Worm (Caenorhabditis elegans): Measurements from ENCODE around the gene nmy-1.
"Not testable (repeated sequence)": the region's sequence is repeated elsewhere in the genome, so short reads cannot be mapped to it uniquely, and the experiment has no call there.

nmy-1 gene

DNA sequence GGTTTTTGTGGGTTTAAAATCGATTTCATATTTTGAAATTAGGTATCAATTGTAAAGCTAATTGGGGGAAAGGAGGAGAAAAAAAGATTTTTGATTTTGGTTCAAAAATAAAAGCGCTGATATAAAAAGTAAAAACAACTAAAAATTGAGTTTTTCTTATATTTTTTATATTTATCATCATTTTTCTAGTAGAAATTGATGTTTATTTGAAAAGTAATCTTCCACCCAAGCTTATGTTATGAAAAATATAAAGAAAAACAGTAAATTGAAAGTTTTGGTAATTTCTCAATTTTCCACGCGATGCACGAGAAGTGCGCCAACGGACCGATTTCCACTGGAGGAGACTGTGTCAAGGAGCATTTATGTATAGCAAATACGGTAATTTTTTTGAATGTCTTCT is 15.1 kb upstream of the nmy-1 start, which contains the start of gene B0410.1:
Gene B0410.1 (plus strand): TSS at position 301 of the 400 bp plus-strand sequence.
- TF ChIP-seq B0310.2 (tag; optimal IDR thresholded peaks at IDR 0.05); ets-7 (tag; optimal IDR thresholded peaks at IDR 0.05); flt-1 (GFP tag; IDR thresholded peaks at IDR 0.05): not testable (repeated sequence)

DNA sequence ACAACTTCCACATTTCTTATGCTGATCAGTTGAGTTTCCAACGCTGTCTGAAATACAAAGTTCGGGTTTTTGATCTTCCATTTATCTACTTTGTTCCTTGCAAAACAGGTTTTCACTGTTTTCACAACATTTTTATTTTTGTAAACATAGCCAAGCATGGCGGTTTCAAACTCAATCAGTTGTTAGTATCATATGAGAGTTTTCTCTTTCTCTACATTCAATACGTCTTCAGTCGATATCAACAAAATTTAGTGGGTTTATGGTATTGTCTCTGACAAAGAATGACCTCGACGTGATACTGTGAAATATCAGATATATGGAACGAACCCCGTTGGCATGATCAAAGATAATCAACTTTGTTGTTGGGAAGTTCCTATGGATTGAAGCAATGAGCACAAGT is 13.7 kb upstream of the nmy-1 start:
- no peak for TF ChIP-seq F13C5.2 (tag; optimal IDR thresholded peaks at IDR 0.05)
- TF ChIP-seq scrt-1 (GFP tag; IDR thresholded peaks at IDR 0.05), result no peak
- TF ChIP-seq tbx-11 (GFP tag; IDR thresholded peaks at IDR 0.05), result no peak
- no peak for TF ChIP-seq tbx-37 (GFP tag; conservative IDR thresholded peaks at IDR 0.05)
- no peak for TF ChIP-seq aly-1 (tag; optimal IDR thresholded peaks at IDR 0.05)
- TF ChIP-seq ama-1 (optimal IDR thresholded peaks at IDR 0.05), result no peak
- TF ChIP-seq hmbx-1 (tag; optimal IDR thresholded peaks at IDR 0.05), result no peak
- TF ChIP-seq tra-4 (tag; optimal IDR thresholded peaks at IDR 0.05), result no peak
- TF ChIP-seq B0310.2 (tag; optimal IDR thresholded peaks at IDR 0.05), result no peak
- TF ChIP-seq ceh-13 (GFP tag; optimal IDR thresholded peaks at IDR 0.05), result no peak
- no peak for TF ChIP-seq sea-1 (GFP tag; conservative IDR thresholded peaks at IDR 0.05)

ce11 chrX:2898256-2898655 is 11.1 kb upstream of the nmy-1 start, which contains the start of gene F52B10.3:
TSS of gene F52B10.3 (minus strand) at chrX:2898356.
- TF ChIP-seq hmbx-1 (tag; optimal IDR thresholded peaks at IDR 0.05) (no peak), scrt-1 (GFP tag; IDR thresholded peaks at IDR 0.05) (no peak), flt-1 (GFP tag; IDR thresholded peaks at IDR 0.05) (no peak), ceh-36 (tag; optimal IDR thresholded peaks at IDR 0.05) (no peak), hmg-4 (GFP tag; optimal IDR thresholded peaks at IDR 0.05) (no peak), B0310.2 (tag; optimal IDR thresholded peaks at IDR 0.05) (no peak), hnd-1 (tag; optimal IDR thresholded peaks at IDR 0.05) (no peak), tbx-37 (GFP tag; conservative IDR thresholded peaks at IDR 0.05) (no peak)

DNA sequence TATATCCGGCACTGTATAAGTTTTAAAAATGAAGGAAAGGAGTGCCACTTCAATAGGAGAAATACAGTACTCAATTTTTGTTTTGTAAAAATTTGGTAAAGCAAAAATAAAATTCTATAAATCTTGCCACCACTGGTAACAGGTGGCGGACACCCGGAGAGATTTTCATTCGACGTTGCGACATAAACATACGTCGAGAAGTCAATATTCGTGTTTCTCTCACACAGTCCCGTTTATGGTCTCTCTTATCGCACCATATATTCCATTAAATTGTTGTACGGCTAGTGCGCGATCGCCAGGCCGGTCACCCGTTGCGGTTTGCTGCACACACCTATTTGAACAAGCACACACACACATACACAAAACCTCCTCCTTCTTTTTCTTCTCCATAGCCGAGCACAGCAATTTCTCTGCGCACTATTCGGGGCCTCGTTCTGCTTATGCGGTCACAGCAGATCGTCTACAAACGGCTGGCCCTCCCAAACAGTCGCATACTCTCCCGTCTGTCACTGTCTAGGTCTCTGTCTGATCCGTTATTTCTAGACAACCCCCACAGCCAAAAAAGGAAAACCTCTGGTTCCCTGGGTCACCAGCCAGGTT is 8.3 kb upstream of the nmy-1 start:
- peak; percentile 19 for TF ChIP-seq F13C5.2 (tag; optimal IDR thresholded peaks at IDR 0.05)
- peak; percentile 80 for TF ChIP-seq hmg-4 (GFP tag; optimal IDR thresholded peaks at IDR 0.05)
- TF ChIP-seq flt-1 (GFP tag; IDR thresholded peaks at IDR 0.05), result 0 out of 2 replicates have a peak, but pooled peaks have one; percentile 25
- TF ChIP-seq hnd-1 (tag; optimal IDR thresholded peaks at IDR 0.05), result no peak

- TF ChIP-seq ceh-36 (tag; optimal IDR thresholded peaks at IDR 0.05), result no peak
- TF ChIP-seq aly-1 (tag; optimal IDR thresholded peaks at IDR 0.05), result no peak
- no peak for TF ChIP-seq flt-1 (GFP tag; IDR thresholded peaks at IDR 0.05)
Measured at ce11 chrX:2902854-2903253, 6.5 kb upstream of the nmy-1 start.

DNA sequence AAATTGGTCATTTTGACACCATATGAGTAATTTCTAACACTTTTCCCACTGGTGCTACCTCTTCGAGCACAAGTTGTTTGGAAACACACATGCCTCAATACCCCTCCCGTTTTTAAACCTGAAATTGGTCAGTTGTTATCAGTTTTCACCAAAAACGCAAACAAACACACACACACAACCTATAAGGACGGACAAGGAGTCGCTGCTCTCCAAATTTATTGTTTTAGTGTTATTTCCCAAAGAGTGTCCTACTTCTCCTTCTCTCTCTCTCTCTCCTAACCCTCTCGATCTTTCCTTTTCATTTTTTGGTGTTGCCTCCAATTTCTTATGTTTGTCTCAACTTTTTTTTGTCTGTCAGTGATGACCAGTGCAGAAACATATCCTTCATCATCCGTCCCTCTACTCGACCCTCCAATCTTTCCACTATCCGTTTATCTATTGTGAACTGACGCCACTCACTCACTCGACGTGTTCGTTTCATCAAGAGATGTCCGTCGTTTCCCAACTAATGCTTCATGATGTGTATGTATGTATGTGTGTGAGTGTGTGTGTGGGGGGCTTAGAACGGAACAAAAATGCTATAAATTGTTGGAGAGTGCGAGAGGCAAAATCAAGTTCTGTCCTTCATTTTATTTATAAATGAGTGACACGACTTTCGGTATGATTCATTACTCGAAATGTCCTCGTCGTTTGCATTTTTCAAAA is 5.5 kb upstream of the nmy-1 start:
- TF ChIP-seq scrt-1 (GFP tag; IDR thresholded peaks at IDR 0.05) (no peak), B0310.2 (tag; optimal IDR thresholded peaks at IDR 0.05) (no peak), ama-1 (optimal IDR thresholded peaks at IDR 0.05) (no peak), hnd-1 (tag; optimal IDR thresholded peaks at IDR 0.05) (no peak), hmbx-1 (tag; optimal IDR thresholded peaks at IDR 0.05) (no peak), flt-1 (GFP tag; IDR thresholded peaks at IDR 0.05) (no peak), F13C5.2 (tag; optimal IDR thresholded peaks at IDR 0.05) (no peak), aly-1 (tag; optimal IDR thresholded peaks at IDR 0.05) (no peak), hmg-4 (GFP tag; optimal IDR thresholded peaks at IDR 0.05) (no peak), ceh-13 (GFP tag; optimal IDR thresholded peaks at IDR 0.05) (no peak), pes-1 (GFP tag; IDR thresholded peaks at IDR 0.05) (no peak), tbx-37 (GFP tag; conservative IDR thresholded peaks at IDR 0.05) (no peak), sea-1 (GFP tag; conservative IDR thresholded peaks at IDR 0.05) (no peak), ets-7 (tag; optimal IDR thresholded peaks at IDR 0.05) (no peak), ceh-36 (tag; optimal IDR thresholded peaks at IDR 0.05) (no peak)

DNA sequence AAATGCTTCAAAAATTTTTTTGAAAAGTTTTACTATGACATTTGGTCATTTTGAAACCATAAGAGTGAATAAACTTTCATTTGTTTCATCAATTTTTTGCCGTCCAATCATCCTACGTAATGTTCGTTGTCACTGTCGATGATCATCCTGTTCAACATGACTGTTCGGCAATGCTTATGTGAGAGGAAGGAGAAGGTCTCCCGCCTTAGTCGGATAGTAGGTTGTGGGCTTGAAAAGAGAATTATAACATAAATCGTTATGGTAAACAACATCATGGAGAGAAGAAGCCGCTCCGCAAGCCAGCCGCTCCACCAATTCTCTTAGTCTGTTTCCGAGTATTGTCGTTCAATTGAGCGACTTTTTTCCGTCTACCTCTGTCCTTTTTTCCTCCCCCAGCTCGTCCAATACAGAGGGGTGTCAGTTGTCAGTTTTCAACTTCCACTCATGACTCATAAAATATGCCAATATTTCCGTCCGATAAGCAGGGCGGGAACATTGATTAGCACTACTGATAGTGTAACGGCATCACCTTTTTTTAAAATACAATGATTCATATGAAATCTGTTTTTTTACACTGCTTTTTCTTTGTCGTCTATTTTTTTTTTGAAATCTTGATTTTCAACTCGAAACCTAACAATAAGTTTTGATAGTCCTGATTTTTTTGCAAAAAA is 3.1 kb upstream of the nmy-1 start:
- TF ChIP-seq flt-1 (GFP tag; IDR thresholded peaks at IDR 0.05), result no peak

DNA sequence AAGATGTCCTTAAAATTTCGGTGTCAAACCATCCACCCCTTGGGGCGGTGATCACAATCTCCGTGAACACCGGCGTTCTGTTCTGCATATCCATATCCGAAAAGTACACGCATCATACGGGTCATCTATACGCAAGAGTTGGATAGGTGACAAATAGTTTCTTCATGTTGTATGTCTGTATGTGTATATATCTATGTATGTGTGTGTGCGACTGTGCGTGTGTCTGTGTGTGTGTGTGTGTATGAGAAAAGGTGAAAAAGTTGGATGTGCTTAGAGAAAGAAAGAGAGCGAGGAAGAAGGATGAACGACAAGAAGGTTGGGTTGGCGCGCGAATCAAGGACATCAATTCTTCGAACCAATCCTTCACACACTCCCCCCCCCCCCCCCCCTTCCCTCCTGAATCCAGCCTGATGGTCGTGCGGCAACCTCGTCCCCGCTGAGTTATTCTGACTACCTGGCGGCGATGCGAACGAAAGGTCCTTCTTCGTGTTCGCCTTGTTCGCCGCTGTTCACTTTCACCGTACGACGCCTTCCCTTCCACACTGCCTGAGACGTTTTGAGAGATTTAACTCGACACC is 1.9 kb upstream of the nmy-1 start:
- TF ChIP-seq ama-1 (optimal IDR thresholded peaks at IDR 0.05) (no peak), ceh-13 (GFP tag; optimal IDR thresholded peaks at IDR 0.05) (no peak), flt-1 (GFP tag; IDR thresholded peaks at IDR 0.05) (0 out of 2 replicates have a peak, but pooled peaks have one; percentile 20), hmg-4 (GFP tag; optimal IDR thresholded peaks at IDR 0.05) (peak; percentile 58), sea-1 (GFP tag; conservative IDR thresholded peaks at IDR 0.05) (no peak), F13C5.2 (tag; optimal IDR thresholded peaks at IDR 0.05) (no peak)

Measured in whole organism, early embryonic.